Worm (Caenorhabditis elegans) whole organism, late embryonic: ENCODE data around the gene F10E9.4.

ENCODE experiments used
- pha-4 ChIP-seq: fragments of 150-350 bp; optimal IDR thresholded peaks from 2 replicates; lab custom pipeline; 2018; ENCODE audit warnings: missing biosample characterization, missing genetic modification reagents, missing genetic modification characterization
- ref-2 ChIP-seq: sonication (generic microtip); optimal IDR thresholded peaks from 2 replicates; lab custom pipeline; 2016; ENCODE audit warnings: missing genetic modification characterization, missing compliant biosample characterization

ce11 chrIII:8322645-8323213 is 14.4 kb downstream of the F10E9.4 start, which contains the start of gene F10E9.1:
- TF ChIP-seq ref-2 (tag; lab: Kevin White, UChicago) (no peak), pha-4 (no peak)
